Fruit fly (Drosophila melanogaster): ENCODE results near the gene Rsf1.

Rsf1 gene

dm6 chr2L:10232152-10232816 lies 31.1 kb downstream of the Rsf1 start, which contains the start of gene eEF1delta (continued):
- peak; percentile 56 for TF ChIP-seq BEAF-32 (GFP tag; optimal IDR thresholded peaks at IDR 0.05)
- TF ChIP-seq knrl (GFP tag; IDR thresholded peaks at IDR 0.05; ENCODE audit: partially characterized antibody): 0 out of 3 replicates have a peak, but pooled peaks have one; percentile 25
- TF ChIP-seq E2f2 (GFP tag; IDR thresholded peaks at IDR 0.05): no peak
- TF ChIP-seq pzg (GFP tag; optimal IDR thresholded peaks at IDR 0.05): peak; percentile 48
- TF ChIP-seq CG34224 (GFP tag; IDR thresholded peaks at IDR 0.05; ENCODE audit: partially characterized antibody): peak; percentile 55; the same call in 1 of the 3 replicates
- peak; percentile 45 for TF ChIP-seq CG15479 (GFP tag; optimal IDR thresholded peaks at IDR 0.05)
- TF ChIP-seq CG13287 (GFP tag; IDR thresholded peaks at IDR 0.05; ENCODE audit: partially characterized antibody): peak; percentile 25; the same call in 1 of the 2 replicates
- TF ChIP-seq Sin3A (optimal IDR thresholded peaks at IDR 0.05): peak; percentile 18
- TF ChIP-seq Dref (GFP tag; IDR thresholded peaks at IDR 0.05): peak; percentile 71; the same call in 1 of the 2 replicates
- TF ChIP-seq hbn (GFP tag; IDR thresholded peaks at IDR 0.05; ENCODE audit: partially characterized antibody): peak; percentile 14; the same call in 1 of the 2 replicates
- TF ChIP-seq MESR4 (GFP tag; optimal IDR thresholded peaks at IDR 0.05): peak; percentile 68
- TF ChIP-seq Bgb (GFP tag; IDR thresholded peaks at IDR 0.05; ENCODE audit: partially characterized antibody): 0 out of 2 replicates have a peak, but pooled peaks have one; percentile 39
- peak; percentile 53; the same call in 1 of the 2 replicates for TF ChIP-seq MBD-R2 (GFP tag; IDR thresholded peaks at IDR 0.05)
- TF ChIP-seq tll (GFP tag; optimal IDR thresholded peaks at IDR 0.05): peak in 1 of 2 experiments; percentile 84
- 0 out of 4 replicates have a peak, but pooled peaks have one; percentile 21 for TF ChIP-seq Dll (GFP tag; IDR thresholded peaks at IDR 0.05; ENCODE audit: partially characterized antibody)
- TF ChIP-seq CG7357 (GFP tag; IDR thresholded peaks at IDR 0.05): peak; percentile 84
- TF ChIP-seq phol (tag; optimal IDR thresholded peaks at IDR 0.05): peak; percentile 44
- peak; percentile 54 for TF ChIP-seq CG4617 (GFP tag; optimal IDR thresholded peaks at IDR 0.05; ENCODE audit: borderline replicate concordance)
- TF ChIP-seq CG1024 (GFP tag; IDR thresholded peaks at IDR 0.05): peak; percentile 93
- no peak for TF ChIP-seq crc (GFP tag; optimal IDR thresholded peaks at IDR 0.05)
- TF ChIP-seq CG30020 (tag; optimal IDR thresholded peaks at IDR 0.05): peak; percentile 97
- TF ChIP-seq CG16813 (GFP tag; IDR thresholded peaks at IDR 0.05; ENCODE audit: partially characterized antibody): peak; percentile 51; the same call in 2 of the 3 replicates
- TF ChIP-seq CG17802 (tag; optimal IDR thresholded peaks at IDR 0.05): peak; percentile 98
- TF ChIP-seq croc (GFP tag; conservative IDR thresholded peaks at IDR 0.05): no peak
- TF ChIP-seq ssp (GFP tag; IDR thresholded peaks at IDR 0.05): peak; percentile 93
- TF ChIP-seq bbx (GFP tag; IDR thresholded peaks at IDR 0.05; ENCODE audit: partially characterized antibody): peak; percentile 51; the same call in 1 of the 2 replicates
- TF ChIP-seq CG1603 (tag; optimal IDR thresholded peaks at IDR 0.05): peak; percentile 99
- peak; percentile 14 for TF ChIP-seq nmo (GFP tag; optimal IDR thresholded peaks at IDR 0.05)
- peak; percentile 45 for TF ChIP-seq dm (GFP tag; optimal IDR thresholded peaks at IDR 0.05)
- TF ChIP-seq chif (GFP tag; optimal IDR thresholded peaks at IDR 0.05): no peak
- peak in 1 of 2 experiments; percentile 95 for TF ChIP-seq Pdp1 (GFP tag; optimal IDR thresholded peaks at IDR 0.05)
- no peak for TF ChIP-seq CG9609 (GFP tag; optimal IDR thresholded peaks at IDR 0.05)
- TF ChIP-seq CG4328 (GFP tag; optimal IDR thresholded peaks at IDR 0.05): no peak

dm6 chr2L:10231510-10231909 lies 31.8 kb downstream of the Rsf1 start, which contains the start of gene ova:
Gene ova, minus strand, starts transcription at chr2L:10231692.
- TF ChIP-seq CG14667 (GFP tag; IDR thresholded peaks at IDR 0.05) (peak; percentile 20; the same call in 1 of the 2 replicates), CG34422 (GFP tag; IDR thresholded peaks at IDR 0.05) (no peak), CG1024 (GFP tag; IDR thresholded peaks at IDR 0.05) (peak; percentile 85), CG31441 (GFP tag; IDR thresholded peaks at IDR 0.05) (no peak), MESR4 (GFP tag; optimal IDR thresholded peaks at IDR 0.05) (peak; percentile 67), pb (GFP tag; optimal IDR thresholded peaks at IDR 0.05) (no peak), CG34224 (GFP tag; IDR thresholded peaks at IDR 0.05; ENCODE audit: partially characterized antibody) (0 out of 3 replicates have a peak, but pooled peaks have one; percentile 11), grn (GFP tag; optimal IDR thresholded peaks at IDR 0.05) (peak; percentile 5), CG7357 (GFP tag; IDR thresholded peaks at IDR 0.05) (peak; percentile 48; the same call in 1 of the 3 replicates), CG1603 (tag; optimal IDR thresholded peaks at IDR 0.05) (peak; percentile 99), pzg (GFP tag; optimal IDR thresholded peaks at IDR 0.05) (peak; percentile 26), slp2 (GFP tag; optimal IDR thresholded peaks at IDR 0.05) (no peak), pfk (GFP tag; optimal IDR thresholded peaks at IDR 0.05) (peak; percentile 89), CG30020 (tag; optimal IDR thresholded peaks at IDR 0.05) (peak; percentile 96), ssp (GFP tag; IDR thresholded peaks at IDR 0.05) (peak; percentile 89), Dref (GFP tag; IDR thresholded peaks at IDR 0.05) (peak; percentile 55), sd (tag; optimal IDR thresholded peaks at IDR 0.05) (peak; percentile 12), bbx (GFP tag; IDR thresholded peaks at IDR 0.05; ENCODE audit: partially characterized antibody) (no peak), CG11560 (tag; IDR thresholded peaks at IDR 0.05) (peak; percentile 85; the same call in 2 of the 3 replicates), Bteb2 (GFP tag; optimal IDR thresholded peaks at IDR 0.05) (no peak), CG17802 (tag; optimal IDR thresholded peaks at IDR 0.05) (peak; percentile 91)

Data from whole organism, embryonic.